Worm (Caenorhabditis elegans) whole organism, L2 larva: ENCODE data around the gene cpna-4.

ENCODE experiments used
- lsy-2 ChIP-seq, 2 experiments: fragments of 150-350 bp in 1 of 2; sonication (generic microtip) in 1 of 2; optimal IDR thresholded peaks; 2 replicates each; lab custom pipeline; 2014 to 2017; ENCODE audit warnings: missing biosample characterization in 2 of 2, missing genetic modification characterization in 2 of 2
- nhr-25 ChIP-seq: fragments of 150-350 bp; sonication (generic microtip); optimal IDR thresholded peaks from 3 replicates; lab custom pipeline; 2014; ENCODE audit warnings: missing biosample characterization, missing genetic modification characterization

DNA sequence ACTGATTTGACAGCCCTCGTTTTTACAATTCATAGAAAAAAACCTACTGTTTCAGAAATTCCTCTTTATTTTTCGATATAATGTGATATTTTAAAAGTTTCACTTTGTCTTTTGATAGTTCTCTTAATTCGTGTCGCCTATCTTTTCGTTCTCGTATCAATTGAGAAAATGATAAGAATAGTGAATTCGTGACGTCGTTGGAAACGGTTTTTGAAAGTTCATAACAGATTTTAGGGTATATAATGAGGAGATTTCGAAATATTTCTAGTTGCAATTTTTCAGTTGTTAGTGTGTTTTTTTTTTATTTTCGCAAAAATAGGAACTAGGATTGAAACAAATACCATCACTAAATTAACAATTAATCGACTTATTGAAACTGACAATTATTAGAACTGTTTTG, 30.2 kb downstream of the cpna-4 start:
- TF ChIP-seq lsy-2 (tag; optimal IDR thresholded peaks at IDR 0.05; lab: Kevin White, UChicago) (no peak), nhr-25 (tag; lab: Kevin White, UChicago) (no peak)
